Worm (Caenorhabditis elegans): Measurements from ENCODE around the gene phat-6.

Gene phat-6

ce11 chrX:15215272-15215671 is 21.1 kb upstream of the phat-6 start:
- TF ChIP-seq unc-86 (tag; optimal IDR thresholded peaks at IDR 0.05) (peak; percentile 78), C34B4.2 (tag; optimal IDR thresholded peaks at IDR 0.05) (no peak), nhr-47 (tag; optimal IDR thresholded peaks at IDR 0.05) (peak; percentile 17), lir-3 (tag; optimal IDR thresholded peaks at IDR 0.05; ENCODE audit: poor library complexity) (no peak), lin-14 (GFP tag; optimal IDR thresholded peaks at IDR 0.05) (peak; percentile 41), Y116A8C.19 (tag; optimal IDR thresholded peaks at IDR 0.05; ENCODE audit: borderline replicate concordance) (no peak), vab-15 (tag; optimal IDR thresholded peaks at IDR 0.05) (no peak), dsc-1 (tag; optimal IDR thresholded peaks at IDR 0.05) (peak; percentile 97), unc-98 (GFP tag; IDR thresholded peaks at IDR 0.05) (no peak), nhr-20 (tag; optimal IDR thresholded peaks at IDR 0.05) (no peak), nhr-76 (tag; optimal IDR thresholded peaks at IDR 0.05) (no peak), nhr-71 (tag; optimal IDR thresholded peaks at IDR 0.05) (peak; percentile 9), sptf-1 (tag; optimal IDR thresholded peaks at IDR 0.05) (no peak), fkh-4 (tag; optimal IDR thresholded peaks at IDR 0.05; ENCODE audit: borderline replicate concordance) (peak; percentile 18), snpc-4 (tag; optimal IDR thresholded peaks at IDR 0.05) (no peak), nhr-12 (tag; optimal IDR thresholded peaks at IDR 0.05) (no peak)

ce11 chrX:15213182-15213829 is 19.1 kb upstream of the phat-6 start, which contains the start of the genes H03A11.13 and famk-1:
TSS of gene H03A11.13 (minus strand) at chrX:15213232.
TSS of gene famk-1 (minus strand) at chrX:15213259.
- peak; percentile 42 for TF ChIP-seq nhr-85 (tag)
- no peak for TF ChIP-seq ceh-88 (GFP tag; IDR thresholded peaks at IDR 0.05)

DNA sequence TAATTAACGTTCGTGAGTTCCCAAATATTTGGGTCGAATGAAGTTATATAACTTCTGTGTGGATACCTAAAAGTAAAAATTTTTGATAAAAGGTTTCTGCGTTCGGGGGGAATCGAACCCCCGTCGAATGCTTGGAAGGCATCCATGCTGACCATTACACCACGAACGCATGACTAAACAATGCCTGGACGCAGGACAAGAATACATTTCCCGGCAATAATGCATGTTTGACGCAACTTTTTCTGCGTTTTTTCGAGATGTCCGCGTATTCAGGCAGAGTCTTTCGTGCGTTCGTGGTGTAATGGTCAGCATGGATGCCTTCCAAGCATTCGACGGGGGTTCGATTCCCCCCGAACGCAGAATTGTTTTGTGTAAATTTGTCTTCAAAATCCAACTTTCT is 6.5 kb upstream of the phat-6 start:
- TF ChIP-seq mdl-1 (tag; optimal IDR thresholded peaks at IDR 0.05) (peak in 1 of 2 experiments; percentile 52), sup-37 (GFP tag; optimal IDR thresholded peaks at IDR 0.05) (no peak), lin-35 (GFP tag; optimal IDR thresholded peaks at IDR 0.05) (peak in 1 of 2 experiments; percentile 72), jun-1 (tag; optimal IDR thresholded peaks at IDR 0.05) (peak; percentile 20), C16A3.4 (tag; optimal IDR thresholded peaks at IDR 0.05) (peak; percentile 31), nhr-47 (tag; optimal IDR thresholded peaks at IDR 0.05) (peak; percentile 58), nhr-90 (tag; optimal IDR thresholded peaks at IDR 0.05; ENCODE audit: poor library complexity) (peak; percentile 70), lin-13 (GFP tag; optimal IDR thresholded peaks at IDR 0.05) (no peak), lsy-2 (tag; optimal IDR thresholded peaks at IDR 0.05) (peak in 1 of 2 experiments; percentile 41), lin-14 (GFP tag; optimal IDR thresholded peaks at IDR 0.05) (peak; percentile 13), nhr-19 (GFP tag; conservative IDR thresholded peaks at IDR 0.05) (peak; percentile 60), grh-1 (GFP tag; IDR thresholded peaks at IDR 0.05) (0 out of 2 replicates have a peak, but pooled peaks have one; percentile 26), snu-23 (GFP tag; optimal IDR thresholded peaks at IDR 0.05) (peak; percentile 63), blmp-1 (tag; optimal IDR thresholded peaks at IDR 0.05) (peak; percentile 14), nhr-20 (tag; optimal IDR thresholded peaks at IDR 0.05) (peak; percentile 56), ceh-88 (GFP tag; IDR thresholded peaks at IDR 0.05) (no peak), efl-1 (optimal IDR thresholded peaks at IDR 0.05) (peak in 1 of 2 experiments; percentile 9), efl-1 (GFP tag; optimal IDR thresholded peaks at IDR 0.05 in 1 of 2) (peak in 1 of 2 experiments; percentile 14), vab-15 (tag; optimal IDR thresholded peaks at IDR 0.05) (no peak), nhr-71 (tag; optimal IDR thresholded peaks at IDR 0.05) (peak; percentile 44), dpl-1 (GFP tag; optimal IDR thresholded peaks at IDR 0.05) (no peak), swsn-7 (tag; optimal IDR thresholded peaks at IDR 0.05) (peak; percentile 5), rnt-1 (tag; optimal IDR thresholded peaks at IDR 0.05) (peak; percentile 46), elt-2 (tag; optimal IDR thresholded peaks at IDR 0.05) (peak; percentile 52), elt-3 (tag; optimal IDR thresholded peaks at IDR 0.05) (peak in 2 of 6 experiments; percentile 22 to 55), F16B12.6 (tag; optimal IDR thresholded peaks at IDR 0.05) (no peak), mep-1 (tag; optimal IDR thresholded peaks at IDR 0.05) (peak; percentile 24), dsc-1 (tag; optimal IDR thresholded peaks at IDR 0.05) (peak; percentile 23), lin-15B (tag; optimal IDR thresholded peaks at IDR 0.05) (peak; percentile 6)
